Fruit fly (Drosophila melanogaster) whole organism, embryonic: ENCODE results near the gene pxb.
A peak's percentile ranks its signal among the peaks of the same experiment; 100 is the strongest.

Experiments
- Antp ChIP-seq: fragments of 200-800 bp; sonication (Bioruptor generic); optimal IDR thresholded peaks from 3 replicates; lab custom pipeline; 2016; ENCODE audit warnings: missing biosample characterization, missing genetic modification characterization
- Awh ChIP-seq: fragments of 200-800 bp; sonication (Bioruptor generic); IDR thresholded peaks from 2 replicates; pipeline ENCODE4, ENCODE4 v1.3.6; 2022; ENCODE audit warnings: missing biosample characterization, missing genetic modification characterization
- CG1024 ChIP-seq: fragments of 200-800 bp; sonication (Bioruptor generic); IDR thresholded peaks from 2 replicates; pipeline ENCODE4 v1.3.6; 2022; ENCODE audit warnings: missing biosample characterization, missing genetic modification characterization
- CG11723 ChIP-seq: fragments of 200-800 bp; sonication (Bioruptor generic); optimal IDR thresholded peaks from 2 replicates; lab custom pipeline; 2017; ENCODE audit warnings: missing biosample characterization, mild to moderate bottlenecking, missing genetic modification characterization
- CG1233 ChIP-seq: fragments of 200-800 bp; sonication (Bioruptor generic); optimal IDR thresholded peaks from 4 replicates; lab custom pipeline; 2018; ENCODE audit warnings: missing biosample characterization, mild to moderate bottlenecking, missing genetic modification characterization
- CG12769 ChIP-seq: fragments of 200-800 bp; sonication (Bioruptor generic); optimal IDR thresholded peaks from 2 replicates; lab custom pipeline; 2019; ENCODE audit warnings: missing biosample characterization, mild to moderate bottlenecking, missing genetic modification characterization, moderate library complexity
- CG13424 ChIP-seq: fragments of 200-800 bp; sonication (Bioruptor generic); optimal IDR thresholded peaks from 2 replicates; lab custom pipeline; 2019; ENCODE audit warnings: missing biosample characterization, mild to moderate bottlenecking, missing genetic modification characterization, moderate library complexity
- CG15479 ChIP-seq: fragments of 200-800 bp; sonication (Bioruptor generic); optimal IDR thresholded peaks from 3 replicates; lab custom pipeline; 2019; ENCODE audit warnings: missing biosample characterization, mild to moderate bottlenecking, missing genetic modification characterization, moderate library complexity
- CG15514 ChIP-seq: fragments of 200-800 bp; sonication (Bioruptor generic); optimal IDR thresholded peaks from 3 replicates; lab custom pipeline; 2017; ENCODE audit warnings: missing biosample characterization, missing genetic modification characterization, mild to moderate bottlenecking, moderate library complexity, missing genetic modification reagents
- CG1603 ChIP-seq: fragments of 200-800 bp; sonication (Bioruptor generic); optimal IDR thresholded peaks from 2 replicates; lab custom pipeline; 2019; ENCODE audit warnings: missing biosample characterization, mild to moderate bottlenecking, missing genetic modification characterization, moderate library complexity
- CG16815 ChIP-seq: fragments of 200-800 bp; sonication (Bioruptor generic); optimal IDR thresholded peaks from 3 replicates; lab custom pipeline; 2017; ENCODE audit warnings: missing biosample characterization, mild to moderate bottlenecking, missing genetic modification characterization
- CG17328 ChIP-seq: fragments of 200-800 bp; sonication (Bioruptor generic); IDR thresholded peaks from 2 replicates; pipeline ENCODE4 v1.3.6; 2022; ENCODE audit warnings: missing biosample characterization, missing genetic modification characterization
- CG18599 ChIP-seq: fragments of 200-800 bp; sonication (Bioruptor generic); optimal IDR thresholded peaks from 3 replicates; lab custom pipeline; 2017; ENCODE audit warnings: missing biosample characterization, missing genetic modification characterization, mild to moderate bottlenecking, moderate library complexity, missing genetic modification reagents
- CG30431 ChIP-seq: fragments of 200-800 bp; sonication (Bioruptor generic); optimal IDR thresholded peaks from 2 replicates; lab custom pipeline; 2017; ENCODE audit warnings: missing biosample characterization, missing genetic modification characterization
- CG31441 ChIP-seq: fragments of 200-800 bp; sonication (Bioruptor generic); IDR thresholded peaks from 2 replicates; pipeline ENCODE4 v1.3.6; 2022; ENCODE audit warnings: missing biosample characterization, missing genetic modification characterization
- CG34422 ChIP-seq: fragments of 200-800 bp; sonication (Bioruptor generic); IDR thresholded peaks from 3 replicates; pipeline ENCODE4 v1.3.6; 2022; ENCODE audit warnings: missing biosample characterization, missing genetic modification characterization
- CG42726 ChIP-seq: fragments of 200-800 bp; sonication (Bioruptor generic); IDR thresholded peaks from 2 replicates; pipeline ENCODE4 v1.3.6; 2022; ENCODE audit warnings: missing biosample characterization, missing genetic modification characterization; ENCODE audit not compliant: partially characterized antibody
- CG4360 ChIP-seq: fragments of 200-800 bp; sonication (Bioruptor generic); IDR thresholded peaks from 2 replicates; pipeline ENCODE4 v1.3.6; 2022; ENCODE audit warnings: missing biosample characterization, missing genetic modification characterization
- CG7963 ChIP-seq: fragments of 200-800 bp; sonication (Bioruptor generic); IDR thresholded peaks from 3 replicates; pipeline ENCODE4 v1.3.6; 2022; ENCODE audit warnings: missing biosample characterization, missing genetic modification characterization; ENCODE audit not compliant: partially characterized antibody
- Deaf1 ChIP-seq: fragments of 200-800 bp; optimal IDR thresholded peaks from 3 replicates; lab custom pipeline; 2019; ENCODE audit warnings: missing biosample characterization, mild to moderate bottlenecking, missing genetic modification characterization, moderate library complexity
- E2f1 ChIP-seq: fragments of 200-800 bp; sonication (Bioruptor generic); IDR thresholded peaks from 2 replicates; pipeline ENCODE4 v1.3.6; 2022; ENCODE audit warnings: missing biosample characterization, missing genetic modification characterization
- Ets97D ChIP-seq: fragments of 200-800 bp; sonication (Bioruptor generic); optimal IDR thresholded peaks from 3 replicates; lab custom pipeline; 2016; ENCODE audit warnings: missing biosample characterization, missing genetic modification characterization
- HLHmδ ChIP-seq: fragments of 200-800 bp; sonication (Bioruptor generic); optimal IDR thresholded peaks from 2 replicates; lab custom pipeline; 2018; ENCODE audit warnings: missing biosample characterization, mild to moderate bottlenecking, missing genetic modification characterization, moderate library complexity
- HmgZ ChIP-seq: fragments of 200-800 bp; sonication (Bioruptor generic); optimal IDR thresholded peaks from 2 replicates; lab custom pipeline; 2018; ENCODE audit warnings: missing biosample characterization, mild to moderate bottlenecking, missing genetic modification characterization
- Nf-YC ChIP-seq: fragments of 200-800 bp; optimal IDR thresholded peaks from 3 replicates; lab custom pipeline; 2019; ENCODE audit warnings: missing biosample characterization, mild to moderate bottlenecking, missing genetic modification characterization, moderate library complexity
- ac ChIP-seq: fragments of 200-800 bp; sonication (Bioruptor generic); optimal IDR thresholded peaks from 3 replicates; lab custom pipeline; 2017; ENCODE audit warnings: missing biosample characterization, mild to moderate bottlenecking, missing genetic modification characterization
- ash1 ChIP-seq: fragments of 200-800 bp; sonication (Bioruptor generic); optimal IDR thresholded peaks from 2 replicates; lab custom pipeline; 2018; ENCODE audit warnings: missing biosample characterization, mild to moderate bottlenecking, missing genetic modification characterization
- bowl ChIP-seq: fragments of 200-800 bp; sonication (Bioruptor generic); IDR thresholded peaks from 2 replicates; pipeline ENCODE4 v1.3.6; 2022; ENCODE audit warnings: missing biosample characterization, missing genetic modification characterization
- cas ChIP-seq: fragments of 200-800 bp; sonication (Bioruptor generic); IDR thresholded peaks from 2 replicates; pipeline ENCODE4 v1.3.6; 2022; ENCODE audit warnings: missing biosample characterization, missing genetic modification characterization
- caup ChIP-seq: fragments of 200-800 bp; sonication (Bioruptor generic); optimal IDR thresholded peaks from 3 replicates; lab custom pipeline; 2017; ENCODE audit warnings: missing biosample characterization, mild to moderate bottlenecking, missing genetic modification characterization, moderate library complexity; ENCODE audit not compliant: severe bottlenecking
- chm ChIP-seq: fragments of 200-800 bp; sonication (Bioruptor generic); IDR thresholded peaks from 2 replicates; pipeline ENCODE4 v1.3.6; 2022; ENCODE audit warnings: missing biosample characterization, missing genetic modification characterization
- crc ChIP-seq: fragments of 200-800 bp; sonication (Bioruptor generic); optimal IDR thresholded peaks from 2 replicates; lab custom pipeline; 2016; ENCODE audit warnings: missing biosample characterization, missing genetic modification characterization
- dmrt99B ChIP-seq: fragments of 200-800 bp; sonication (Bioruptor generic); optimal IDR thresholded peaks from 2 replicates; lab custom pipeline; 2018; ENCODE audit warnings: missing biosample characterization, mild to moderate bottlenecking, missing genetic modification characterization, moderate library complexity
- fd64A ChIP-seq: fragments of 200-800 bp; sonication (Bioruptor generic); optimal IDR thresholded peaks from 3 replicates; lab custom pipeline; 2018; ENCODE audit warnings: missing biosample characterization, mild to moderate bottlenecking, missing genetic modification characterization
- grn ChIP-seq: fragments of 200-800 bp; sonication (Bioruptor generic); optimal IDR thresholded peaks from 3 replicates; lab custom pipeline; 2017; ENCODE audit warnings: missing biosample characterization, missing genetic modification characterization
- inv ChIP-seq: fragments of 200-800 bp; sonication (Bioruptor generic); IDR thresholded peaks from 2 replicates; pipeline ENCODE4 v1.3.6; 2022; ENCODE audit warnings: missing biosample characterization, missing genetic modification characterization; ENCODE audit not compliant: partially characterized antibody
- kay ChIP-seq: fragments of 200-800 bp; sonication (Bioruptor generic); optimal IDR thresholded peaks from 2 replicates; lab custom pipeline; 2016; ENCODE audit warnings: missing biosample characterization, missing genetic modification characterization
- mld ChIP-seq: fragments of 200-800 bp; sonication (Bioruptor generic); IDR thresholded peaks from 3 replicates; pipeline ENCODE4 v1.3.6; 2022; ENCODE audit warnings: missing biosample characterization, missing genetic modification characterization; ENCODE audit not compliant: partially characterized antibody
- nerfin-1 ChIP-seq: fragments of 200-800 bp; sonication (Bioruptor generic); optimal IDR thresholded peaks from 3 replicates; lab custom pipeline; 2019; ENCODE audit warnings: missing biosample characterization, mild to moderate bottlenecking, missing genetic modification characterization, moderate library complexity
- oc ChIP-seq: fragments of 200-800 bp; sonication (Bioruptor generic); optimal IDR thresholded peaks from 2 replicates; lab custom pipeline; 2018; ENCODE audit warnings: missing biosample characterization, mild to moderate bottlenecking, missing genetic modification characterization, moderate library complexity
- pita ChIP-seq: fragments of 200-800 bp; sonication (Bioruptor generic); optimal IDR thresholded peaks from 2 replicates; lab custom pipeline; 2017; ENCODE audit warnings: missing biosample characterization, mild to moderate bottlenecking, missing genetic modification characterization
- prd ChIP-seq, 3 experiments: fragments of >200 bp in 2 of 3; fragments of 200-800 bp in 1 of 3; sonication (Bioruptor generic) in 1 of 3; optimal IDR thresholded peaks in 2 of 3; IDR thresholded peaks in 1 of 3; 2 replicates in 2 of 3; 3 replicates in 1 of 3; pipeline versions ENCODE4 v1.3.6 to Lab custom; 2017 to 2022; ENCODE audit warnings: missing biosample characterization in 1 of 3, missing genetic modification characterization in 1 of 3
- sc ChIP-seq, 3 experiments: fragments of >200 bp in 2 of 3; fragments of 200-800 bp in 1 of 3; sonication (Bioruptor generic) in 1 of 3; optimal IDR thresholded peaks; 2 replicates in 2 of 3; 3 replicates in 1 of 3; lab custom pipeline; 2017; ENCODE audit warnings: mild to moderate bottlenecking in 1 of 3, missing biosample characterization in 1 of 3, missing genetic modification characterization in 1 of 3, missing genetic modification reagents in 1 of 3
- sd ChIP-seq: fragments of 200-800 bp; sonication (Bioruptor generic); optimal IDR thresholded peaks from 3 replicates; lab custom pipeline; 2018; ENCODE audit warnings: missing biosample characterization, mild to moderate bottlenecking, missing genetic modification characterization, moderate library complexity
- sqz ChIP-seq: fragments of 200-800 bp; sonication (Bioruptor generic); optimal IDR thresholded peaks from 3 replicates; lab custom pipeline; 2018; ENCODE audit warnings: missing biosample characterization, mild to moderate bottlenecking, missing genetic modification characterization
- stc ChIP-seq: fragments of 200-800 bp; sonication (Bioruptor generic); IDR thresholded peaks from 2 replicates; pipeline ENCODE4 v1.3.6; 2022; ENCODE audit warnings: missing biosample characterization, missing genetic modification characterization
- twi ChIP-seq: fragments of 200-800 bp; optimal IDR thresholded peaks from 2 replicates; lab custom pipeline; 2019; ENCODE audit warnings: missing biosample characterization, mild to moderate bottlenecking, missing genetic modification characterization, moderate library complexity
- unpg ChIP-seq: fragments of 200-800 bp; sonication (Bioruptor generic); optimal IDR thresholded peaks from 3 replicates; lab custom pipeline; 2018; ENCODE audit warnings: missing biosample characterization, mild to moderate bottlenecking, missing genetic modification characterization, moderate library complexity

Gene pxb

DNA sequence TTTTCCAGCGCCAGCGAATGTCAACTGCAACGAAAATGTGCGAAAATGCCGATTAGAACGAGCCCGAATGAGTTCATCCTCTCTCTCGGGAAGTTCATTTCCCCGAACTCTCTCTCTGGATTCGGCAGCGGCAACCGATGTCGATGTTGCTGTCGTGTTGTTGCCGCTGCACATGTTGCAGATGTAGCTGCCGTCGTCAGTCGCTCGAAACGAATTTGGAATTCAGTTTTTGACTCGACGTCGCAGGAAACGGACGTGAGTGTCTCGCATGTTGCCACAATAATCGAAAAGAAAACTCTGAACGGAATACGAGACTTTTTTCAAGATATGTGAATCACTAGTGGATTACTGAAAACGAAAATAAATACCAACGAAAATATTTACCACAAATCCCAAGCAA is at the start of gene pxb (continued):
- TF ChIP-seq CG7963 (GFP tag; lab: Robert Waterston, UW) (peak; percentile 20; the same call in 1 of the 3 replicates), inv (GFP tag; lab: Robert Waterston, UW) (no peak), Nf-YC (tag; lab: Kevin White, UChicago) (peak; percentile 17), mld (GFP tag; lab: Robert Waterston, UW) (peak; percentile 64; the same call in 1 of the 3 replicates), CG34422 (GFP tag; lab: Robert Waterston, UW) (peak; percentile 48; the same call in 1 of the 3 replicates), ash1 (GFP tag; lab: Kevin White, UChicago) (peak; percentile 18), CG42726 (GFP tag; lab: Robert Waterston, UW) (0 out of 2 replicates have a peak, but pooled peaks have one; percentile 23), CG1024 (GFP tag; lab: Robert Waterston, UW) (peak; percentile 43; the same call in 1 of the 2 replicates), CG11723 (GFP tag; lab: Kevin White, UChicago) (no peak), CG16815 (GFP tag; lab: Kevin White, UChicago) (no peak), CG18599 (GFP tag; lab: Kevin White, UChicago) (no peak), pita (GFP tag; lab: Kevin White, UChicago) (no peak), HLHmδ (peak; percentile 86), ac (GFP tag; lab: Kevin White, UChicago) (peak; percentile 49), cas (GFP tag; lab: Robert Waterston, UW) (no peak), HmgZ (tag; lab: Kevin White, UChicago) (peak; percentile 8), CG30431 (GFP tag; lab: Kevin White, UChicago) (no peak), CG1233 (GFP tag; lab: Kevin White, UChicago) (no peak), crc (GFP tag; lab: Kevin White, UChicago) (no peak), caup (GFP tag; lab: Kevin White, UChicago) (peak; percentile 32), Awh (0 out of 2 replicates have a peak, but pooled peaks have one; percentile 7), CG15514 (GFP tag; lab: Kevin White, UChicago) (no peak), Antp (GFP tag; lab: Kevin White, UChicago) (no peak), Ets97D (no peak), sd (tag; lab: Kevin White, UChicago) (peak; percentile 62), CG1603 (tag; lab: Kevin White, UChicago) (peak; percentile 30), CG31441 (GFP tag; lab: Robert Waterston, UW) (peak; percentile 37; the same call in 1 of the 2 replicates), Deaf1 (tag; lab: Kevin White, UChicago) (peak; percentile 97), sqz (GFP tag; lab: Kevin White, UChicago) (peak; percentile 61), prd (optimal IDR thresholded peaks at IDR 0.05; lab: Kevin White, UChicago) (no peak), prd (GFP tag; IDR thresholded peaks at IDR 0.05; lab: Robert Waterston, UW) (0 out of 3 replicates have a peak, but pooled peaks have one; percentile 32), sc (optimal IDR thresholded peaks at IDR 0.05; lab: Kevin White, UChicago) (no peak), sc (GFP tag; optimal IDR thresholded peaks at IDR 0.05; lab: Kevin White, UChicago) (no peak), CG13424 (tag; lab: Kevin White, UChicago) (peak; percentile 3), kay (GFP tag; lab: Kevin White, UChicago) (peak; percentile 35), CG12769 (tag; lab: Kevin White, UChicago) (peak; percentile 30), E2f1 (GFP tag; lab: Robert Waterston, UW) (no peak), nerfin-1 (peak; percentile 55), stc (GFP tag; lab: Robert Waterston, UW) (no peak), fd64A (GFP tag; lab: Kevin White, UChicago) (peak; percentile 27), CG4360 (peak; percentile 79), oc (peak; percentile 84), dmrt99B (peak; percentile 23), CG15479 (GFP tag; lab: Kevin White, UChicago) (peak; percentile 21), bowl (peak; percentile 11; the same call in 1 of the 2 replicates), grn (peak; percentile 5), CG17328 (GFP tag; lab: Robert Waterston, UW) (peak; percentile 50), twi (tag; lab: Kevin White, UChicago) (peak; percentile 31), unpg (peak; percentile 47), chm (peak; percentile 92)
